Worm (Caenorhabditis elegans) whole organism, mixed stage, embryonic: ENCODE results near the gene ret-1.
"Not testable (repeated sequence)": the region's sequence is repeated elsewhere in the genome, so short reads cannot be mapped to it uniquely, and the experiment has no call there.

Source experiments
- M03D4.4 ChIP-seq: sonication (generic microtip); optimal IDR thresholded peaks from 2 replicates; lab custom pipeline; 2017; ENCODE audit warnings: mild to moderate bottlenecking, missing genetic modification characterization, missing compliant biosample characterization
- bed-3 ChIP-seq: fragments of 200-800 bp; sonication (Bioruptor generic); optimal IDR thresholded peaks from 3 replicates; lab custom pipeline; 2018; ENCODE audit warnings: mild to moderate bottlenecking, missing genetic modification characterization, moderate library complexity, missing compliant biosample characterization
- ceh-39 ChIP-seq: fragments of 150-350 bp; optimal IDR thresholded peaks from 2 replicates; lab custom pipeline; 2014; ENCODE audit warnings: missing biosample characterization, missing genetic modification characterization
- ceh-43 ChIP-seq: fragments of 200-800 bp; sonication (Bioruptor generic); optimal IDR thresholded peaks from 2 replicates; lab custom pipeline; 2018; ENCODE audit warnings: mild to moderate bottlenecking, missing genetic modification characterization, moderate library complexity, missing compliant biosample characterization
- ceh-83 ChIP-seq: fragments of 200-800 bp; sonication (Bioruptor generic); optimal IDR thresholded peaks from 2 replicates; lab custom pipeline; 2018; ENCODE audit warnings: mild to moderate bottlenecking, missing genetic modification characterization, missing compliant biosample characterization
- ces-1 ChIP-seq: fragments of 150-350 bp; optimal IDR thresholded peaks from 2 replicates; lab custom pipeline; 2014; ENCODE audit warnings: missing biosample characterization, missing genetic modification reagents, missing genetic modification characterization
- cnd-1 ChIP-seq: fragments of 200-800 bp; sonication (Bioruptor generic); optimal IDR thresholded peaks from 2 replicates; lab custom pipeline; 2018; ENCODE audit warnings: mild to moderate bottlenecking, missing genetic modification characterization, missing compliant biosample characterization
- drap-1 ChIP-seq: fragments of 200-800 bp; sonication (Bioruptor generic); optimal IDR thresholded peaks from 3 replicates; lab custom pipeline; 2018; ENCODE audit warnings: mild to moderate bottlenecking, missing genetic modification characterization, missing compliant biosample characterization
- elt-1 ChIP-seq: sonication (generic microtip); optimal IDR thresholded peaks from 2 replicates; lab custom pipeline; 2017; ENCODE audit warnings: missing genetic modification characterization, mild to moderate bottlenecking, missing compliant biosample characterization, antibody characterized with exemption, moderate library complexity, borderline replicate concordance; ENCODE audit not compliant: insufficient read depth
- flh-1 ChIP-seq: fragments of 200-800 bp; sonication (Bioruptor generic); optimal IDR thresholded peaks from 2 replicates; lab custom pipeline; 2018; ENCODE audit warnings: mild to moderate bottlenecking, missing genetic modification characterization, moderate library complexity, missing compliant biosample characterization
- hlh-1 ChIP-seq: fragments of 150-350 bp; optimal IDR thresholded peaks from 2 replicates; lab custom pipeline; 2014; ENCODE audit warnings: missing biosample characterization, missing genetic modification reagents, missing genetic modification characterization
- lin-13 ChIP-seq: fragments of 150-350 bp; optimal IDR thresholded peaks from 2 replicates; lab custom pipeline; 2014; ENCODE audit warnings: missing biosample characterization, missing genetic modification characterization
- lin-32 ChIP-seq: fragments of 200-800 bp; sonication (Bioruptor generic); optimal IDR thresholded peaks from 2 replicates; lab custom pipeline; 2018; ENCODE audit warnings: mild to moderate bottlenecking, missing genetic modification characterization, missing compliant biosample characterization
- mab-5 ChIP-seq: fragments of 150-350 bp; optimal IDR thresholded peaks from 2 replicates; lab custom pipeline; 2014; ENCODE audit warnings: missing biosample characterization, missing genetic modification characterization
- mep-1 ChIP-seq: fragments of 150-350 bp; optimal IDR thresholded peaks from 2 replicates; lab custom pipeline; 2017; ENCODE audit warnings: missing biosample characterization, missing genetic modification reagents, missing genetic modification characterization, inconsistent platforms
- mls-2 ChIP-seq: sonication (generic microtip); optimal IDR thresholded peaks from 2 replicates; lab custom pipeline; 2016; ENCODE audit warnings: mild to moderate bottlenecking, missing genetic modification characterization, moderate library complexity, missing compliant biosample characterization
- nhr-2 ChIP-seq: fragments of 150-350 bp; optimal IDR thresholded peaks from 2 replicates; lab custom pipeline; 2014; ENCODE audit warnings: missing biosample characterization, missing genetic modification characterization
- nhr-28 ChIP-seq: fragments of 150-350 bp; optimal IDR thresholded peaks from 2 replicates; lab custom pipeline; 2014; ENCODE audit warnings: missing biosample characterization, missing genetic modification characterization
- pha-4 ChIP-seq: fragments of 150-350 bp; optimal IDR thresholded peaks from 2 replicates; lab custom pipeline; 2018; ENCODE audit warnings: missing biosample characterization, missing genetic modification reagents, missing genetic modification characterization
- sem-2 ChIP-seq: fragments of 200-800 bp; sonication (Bioruptor generic); optimal IDR thresholded peaks from 2 replicates; lab custom pipeline; 2018; ENCODE audit warnings: mild to moderate bottlenecking, missing genetic modification characterization, missing compliant biosample characterization
- snpc-4 ChIP-seq: fragments of 150-350 bp; optimal IDR thresholded peaks from 2 replicates; lab custom pipeline; 2014; ENCODE audit warnings: missing biosample characterization, missing genetic modification characterization
- sptf-1 ChIP-seq: sonication (generic microtip); optimal IDR thresholded peaks from 2 replicates; lab custom pipeline; 2017; ENCODE audit warnings: mild to moderate bottlenecking, missing genetic modification characterization, moderate library complexity, missing compliant biosample characterization
- tbx-8 ChIP-seq: fragments of 200-800 bp; sonication (Bioruptor generic); optimal IDR thresholded peaks from 2 replicates; lab custom pipeline; 2018; ENCODE audit warnings: mild to moderate bottlenecking, missing genetic modification characterization, moderate library complexity, missing compliant biosample characterization
- unc-120 ChIP-seq: sonication (generic microtip); optimal IDR thresholded peaks from 2 replicates; lab custom pipeline; 2017; ENCODE audit warnings: missing genetic modification characterization, missing compliant biosample characterization; ENCODE audit not compliant: poor library complexity, severe bottlenecking
- unc-39 ChIP-seq: fragments of 150-350 bp; optimal IDR thresholded peaks from 2 replicates; lab custom pipeline; 2014; ENCODE audit warnings: missing biosample characterization, missing genetic modification characterization
- unc-62 ChIP-seq: fragments of 150-350 bp; optimal IDR thresholded peaks from 2 replicates; lab custom pipeline; 2014; ENCODE audit warnings: missing biosample characterization, missing genetic modification reagents, missing genetic modification characterization
- zip-8 ChIP-seq: fragments of 150-350 bp; optimal IDR thresholded peaks from 2 replicates; lab custom pipeline; 2014; ENCODE audit warnings: missing biosample characterization, missing genetic modification characterization

Gene ret-1

ce11 chrV:14877242-14877819 is 30.1 kb upstream of the ret-1 start:
- TF ChIP-seq unc-39 (tag; lab: Kevin White, UChicago) (no peak), sptf-1 (no peak), unc-62 (no peak), tbx-8 (no peak), drap-1 (GFP tag; lab: Kevin White, UChicago) (no peak), zip-8 (tag; lab: Kevin White, UChicago) (no peak)
- TF ChIP-seq, all 35 proteins: peak for 0

DNA sequence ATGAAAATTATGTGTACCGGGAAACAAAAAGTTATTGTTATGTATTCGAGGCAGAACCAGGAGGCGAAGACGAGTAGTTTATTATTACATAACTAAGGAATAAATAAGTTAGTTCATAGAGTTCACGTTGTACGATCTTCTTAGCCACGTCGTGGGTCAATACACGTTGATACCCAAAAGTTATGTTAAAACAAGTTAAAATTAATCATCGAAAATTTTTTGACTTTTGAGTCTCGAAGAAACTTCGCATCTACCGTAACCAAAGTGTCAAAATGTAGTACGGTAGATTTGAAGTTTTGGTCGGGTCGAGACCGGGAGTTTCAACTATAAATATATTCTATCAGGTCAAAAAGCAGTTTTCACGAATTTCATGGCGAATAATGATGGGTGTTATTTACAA is 29.5 kb upstream of the ret-1 start, which contains the start of gene ZC412.10:
Gene ZC412.10 (minus strand): TSS at position 101 of the 400 bp plus-strand sequence.
- not testable (repeated sequence) for TF ChIP-seq mls-2, mep-1, zip-8 (tag; lab: Kevin White, UChicago)

DNA sequence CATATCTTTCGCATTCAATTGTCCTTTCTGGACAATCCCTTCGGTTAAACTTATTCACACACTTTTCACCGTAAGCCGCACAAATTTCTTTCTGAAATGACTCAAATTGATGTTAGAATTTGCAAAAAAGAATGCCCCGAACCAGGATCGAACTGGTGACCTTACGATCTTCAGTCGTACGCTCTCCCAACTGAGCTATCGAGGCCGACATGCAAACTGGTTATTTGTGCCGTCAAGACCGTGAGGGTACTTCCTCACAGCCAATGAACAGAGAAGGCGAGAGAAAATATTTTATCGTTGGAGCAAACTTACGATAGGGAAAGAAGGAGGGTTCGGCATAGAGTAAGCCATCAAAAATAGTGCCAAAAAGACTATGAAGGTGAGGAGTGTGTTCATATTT is 29.0 kb upstream of the ret-1 start:
- TF ChIP-seq M03D4.4 (tag; lab: Kevin White, UChicago) = peak; percentile 60
- peak; percentile 38 for TF ChIP-seq ceh-83 (GFP tag; lab: Kevin White, UChicago)
- peak; percentile 62 for TF ChIP-seq sem-2
- peak; percentile 32 for TF ChIP-seq unc-120 (tag; lab: Kevin White, UChicago)
- TF ChIP-seq sptf-1 = peak; percentile 52
- TF ChIP-seq lin-13 (tag; lab: Kevin White, UChicago) = no peak
- no peak for TF ChIP-seq pha-4 (tag; lab: Kevin White, UChicago)
- TF ChIP-seq lin-32 = peak; percentile 42
- TF ChIP-seq ceh-43 (GFP tag; lab: Kevin White, UChicago) = no peak
- TF ChIP-seq drap-1 (GFP tag; lab: Kevin White, UChicago) = peak; percentile 85
- peak; percentile 19 for TF ChIP-seq cnd-1 (tag; lab: Kevin White, UChicago)
- TF ChIP-seq bed-3 (GFP tag; lab: Kevin White, UChicago) = peak; percentile 20

- TF ChIP-seq snpc-4 (no peak), nhr-28 (tag; lab: Kevin White, UChicago) (no peak), mep-1 (tag; lab: Kevin White, UChicago) (no peak), sem-2 (no peak), unc-62 (no peak), lin-32 (no peak)
These were observed 28.2 kb upstream of the ret-1 start, which contains the start of gene ZC412.5 for ce11 chrV:14875371-14875770. Gene ZC412.5 (minus strand): TSS chrV:14875471.

DNA sequence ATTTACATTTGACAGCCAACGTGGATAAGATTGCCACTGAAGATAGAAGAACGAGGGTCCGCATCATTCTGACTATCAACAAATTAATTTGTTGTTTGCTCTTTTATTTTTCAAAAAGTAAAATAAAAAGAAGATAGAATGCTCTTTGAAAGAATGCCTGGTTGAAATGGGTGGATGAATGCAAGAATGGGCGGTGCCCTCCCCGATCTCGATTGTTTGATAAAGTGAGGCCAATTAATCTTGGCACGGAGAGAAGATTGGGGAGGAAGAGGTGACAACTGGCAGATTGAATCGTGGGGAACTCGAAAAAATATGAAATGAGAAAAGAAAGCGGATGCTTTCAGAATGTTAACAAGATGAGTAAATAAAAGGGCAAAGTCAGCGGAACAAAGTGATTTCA is 24.2 kb upstream of the ret-1 start, which contains the start of gene ZC412.3:
Gene ZC412.3 (minus strand): TSS at position 183 of the 400 bp plus-strand sequence.
- TF ChIP-seq unc-39 (tag; lab: Kevin White, UChicago) (no peak), unc-120 (tag; lab: Kevin White, UChicago) (peak; percentile 63), hlh-1 (tag; lab: Kevin White, UChicago) (peak; percentile 19), nhr-2 (tag; lab: Kevin White, UChicago) (no peak)

DNA sequence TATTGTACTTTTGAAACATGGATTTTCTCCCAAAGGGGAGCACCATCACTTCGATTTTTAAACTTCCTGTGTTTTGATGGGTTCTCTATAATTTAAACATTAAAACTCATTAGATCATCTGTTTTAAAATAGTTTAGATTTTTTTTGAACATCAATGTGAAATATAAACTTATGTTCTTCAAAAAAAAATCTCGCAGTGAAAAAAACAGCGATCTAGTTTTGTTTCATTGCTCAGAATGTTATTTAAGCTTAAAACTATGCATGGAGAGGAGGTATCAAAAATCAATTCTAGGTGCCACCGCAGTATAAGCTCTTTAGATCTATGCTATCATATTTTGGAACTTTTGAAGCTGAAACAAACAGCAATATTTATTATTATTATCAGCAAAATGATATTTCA is 21.0 kb upstream of the ret-1 start, which contains the start of gene gcy-14:
Gene gcy-14 (minus strand): TSS at position 101 of the 400 bp plus-strand sequence.
- TF ChIP-seq ceh-43 (GFP tag; lab: Kevin White, UChicago) (no peak), unc-62 (no peak)

DNA sequence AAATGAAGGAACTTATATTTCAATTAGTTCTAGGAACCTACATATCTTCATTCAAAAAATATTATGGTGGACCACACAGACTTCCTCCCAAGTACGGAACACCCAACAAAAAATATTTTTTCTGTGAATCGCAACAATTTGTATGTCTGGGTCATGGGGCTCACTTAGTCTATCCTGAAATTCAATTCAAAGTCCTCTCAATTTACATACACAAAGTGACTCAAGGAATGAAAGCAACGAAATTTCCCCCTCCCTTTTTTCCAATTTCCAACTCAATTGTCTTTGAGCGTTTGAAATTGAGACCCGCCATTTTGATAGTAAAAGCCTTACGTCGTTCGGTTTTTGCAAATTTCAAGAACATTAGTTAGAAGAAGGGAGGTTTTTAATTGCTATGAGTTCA is 12.2 kb upstream of the ret-1 start:
- TF ChIP-seq ces-1 = peak; percentile 70
- TF ChIP-seq nhr-2 (tag; lab: Kevin White, UChicago) = no peak

ce11 chrV:14858503-14858902 is 11.3 kb upstream of the ret-1 start, which contains the start of gene npr-13:
Gene npr-13 (minus strand): TSS chrV:14858603.
- no peak for TF ChIP-seq flh-1
- no peak for TF ChIP-seq pha-4 (tag; lab: Kevin White, UChicago)
- no peak for TF ChIP-seq ceh-39
- TF ChIP-seq mep-1 (tag; lab: Kevin White, UChicago) = no peak
- TF ChIP-seq nhr-2 (tag; lab: Kevin White, UChicago) = no peak
- TF ChIP-seq hlh-1 (tag; lab: Kevin White, UChicago) = no peak
- no peak for TF ChIP-seq unc-120 (tag; lab: Kevin White, UChicago)
- TF ChIP-seq lin-32 = no peak
- no peak for TF ChIP-seq nhr-28 (tag; lab: Kevin White, UChicago)
- TF ChIP-seq elt-1 = no peak
- no peak for TF ChIP-seq zip-8 (tag; lab: Kevin White, UChicago)
- TF ChIP-seq mls-2 (tag; lab: Kevin White, UChicago) = no peak
- no peak for TF ChIP-seq M03D4.4 (tag; lab: Kevin White, UChicago)
- TF ChIP-seq unc-39 (tag; lab: Kevin White, UChicago) = no peak
- no peak for TF ChIP-seq bed-3 (GFP tag; lab: Kevin White, UChicago)
- TF ChIP-seq ces-1 = no peak
- TF ChIP-seq mab-5 (tag; lab: Kevin White, UChicago) = no peak
